Fruit fly (Drosophila melanogaster): Measurements from ENCODE around the gene pic.

DNA sequence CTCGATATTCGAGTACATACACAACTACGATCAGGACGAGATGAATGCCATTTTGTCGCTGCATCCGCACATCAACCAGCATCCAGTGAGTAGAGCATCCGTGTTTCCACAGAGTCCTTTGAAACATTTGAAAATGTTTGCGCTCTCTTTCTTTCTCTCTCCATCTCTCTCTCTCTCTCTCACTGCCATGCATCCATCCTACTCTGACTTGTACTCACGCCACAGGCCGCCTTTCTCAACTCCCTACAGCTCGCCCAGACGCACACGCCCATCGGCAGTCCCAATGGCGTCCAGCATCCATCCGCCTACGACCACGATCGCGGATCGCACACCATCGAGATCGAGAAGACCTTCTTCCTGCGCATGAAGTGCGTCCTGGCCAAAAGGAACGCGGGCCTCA, 22.5 kb downstream of the pic start:
- TF ChIP-seq CTCF (optimal IDR thresholded peaks at IDR 0.05) (peak in 1 of 2 experiments; percentile 33), CG8478 (optimal IDR thresholded peaks at IDR 0.05) (no peak)

Measured in S2 (cell line).